Fruit fly (Drosophila melanogaster): ENCODE measurements around the gene CG4318.

CG4318 gene

DNA sequence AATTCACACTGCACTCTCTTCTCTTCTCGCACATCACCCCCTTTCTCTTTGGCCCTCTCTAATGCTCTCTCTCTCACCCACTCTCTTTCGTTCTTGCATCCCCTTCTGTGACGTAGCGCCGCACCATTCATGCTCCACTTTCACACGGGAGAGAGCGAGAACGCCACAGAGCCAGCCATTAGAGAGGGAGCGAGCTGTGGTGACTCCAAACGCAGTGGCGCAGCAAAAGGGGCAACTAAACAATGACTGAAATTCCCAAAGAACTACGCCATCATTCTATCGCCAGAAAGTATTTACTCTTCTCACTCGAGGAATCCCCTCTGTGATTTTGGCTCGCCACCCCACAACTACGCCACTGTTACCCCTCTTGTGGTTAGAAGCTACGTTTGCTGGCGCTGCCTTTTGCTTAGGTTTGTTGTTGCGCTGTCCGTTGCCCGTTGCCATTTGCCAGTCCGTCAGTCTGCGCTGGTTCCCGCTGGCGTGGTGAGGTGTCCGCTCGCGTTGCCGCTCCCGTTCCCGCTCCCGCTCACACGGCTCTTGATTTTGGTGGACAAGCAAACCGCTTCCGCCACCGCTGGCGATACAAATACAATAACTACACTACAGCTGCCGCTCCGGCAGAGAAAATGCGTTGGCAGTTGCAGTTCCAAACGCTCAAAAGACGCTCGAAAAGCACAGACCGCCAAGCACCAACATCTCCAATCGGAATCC, 23.5 kb downstream of the CG4318 start (continued):
- TF ChIP-seq CG5953 (GFP tag; IDR thresholded peaks at IDR 0.05) (peak; percentile 99), Ets65A (GFP tag) (peak; percentile 100), Sry-δ (GFP tag; optimal IDR thresholded peaks at IDR 0.05) (peak; percentile 78), fru (optimal IDR thresholded peaks at IDR 0.05) (peak; percentile 15), CG9817 (tag; optimal IDR thresholded peaks at IDR 0.05) (peak; percentile 99), CG12104 (GFP tag; optimal IDR thresholded peaks at IDR 0.05) (peak; percentile 97), grau (tag; optimal IDR thresholded peaks at IDR 0.05) (peak; percentile 98), klu (GFP tag; IDR thresholded peaks at IDR 0.05) (peak; percentile 98), CG10959 (GFP tag; IDR thresholded peaks at IDR 0.05) (peak; percentile 98), CG1832 (GFP tag; optimal IDR thresholded peaks at IDR 0.05) (peak; percentile 94), inv (GFP tag; IDR thresholded peaks at IDR 0.05; ENCODE audit: partially characterized antibody) (peak; percentile 18; the same call in 1 of the 2 replicates), CG6254 (GFP tag; optimal IDR thresholded peaks at IDR 0.05) (peak; percentile 94), CG11723 (GFP tag; optimal IDR thresholded peaks at IDR 0.05) (peak; percentile 99), maf-S (GFP tag; optimal IDR thresholded peaks at IDR 0.05) (peak; percentile 99), zen (tag; optimal IDR thresholded peaks at IDR 0.05) (peak; percentile 93), nerfin-1 (tag; optimal IDR thresholded peaks at IDR 0.05) (peak; percentile 95), CG11247 (GFP tag; IDR thresholded peaks at IDR 0.05) (peak; percentile 99), CG12071 (GFP tag; optimal IDR thresholded peaks at IDR 0.05) (peak; percentile 99), her (GFP tag; optimal IDR thresholded peaks at IDR 0.05) (peak; percentile 98), CG34224 (GFP tag; IDR thresholded peaks at IDR 0.05; ENCODE audit: partially characterized antibody) (peak; percentile 49; the same call in 1 of the 3 replicates), crp (GFP tag; optimal IDR thresholded peaks at IDR 0.05) (peak in 1 of 2 experiments; percentile 74), CG17328 (GFP tag; IDR thresholded peaks at IDR 0.05) (peak; percentile 99), CG7357 (GFP tag; IDR thresholded peaks at IDR 0.05) (peak; percentile 95), CG2875 (GFP tag; optimal IDR thresholded peaks at IDR 0.05) (peak; percentile 97), Asciz (GFP tag; optimal IDR thresholded peaks at IDR 0.05) (peak; percentile 96), Vsx1 (GFP tag; optimal IDR thresholded peaks at IDR 0.05) (peak; percentile 94), CG10462 (GFP tag; optimal IDR thresholded peaks at IDR 0.05) (peak; percentile 98), ttk (GFP tag; IDR thresholded peaks at IDR 0.05) (peak; percentile 100), Deaf1 (tag; optimal IDR thresholded peaks at IDR 0.05) (peak; percentile 82), ato (GFP tag; IDR thresholded peaks at IDR 0.05; ENCODE audit: partially characterized antibody) (no peak), Dfd (GFP tag; optimal IDR thresholded peaks at IDR 0.05) (no peak), cato (GFP tag; optimal IDR thresholded peaks at IDR 0.05; ENCODE audit: borderline replicate concordance) (peak; percentile 96), Stat92E (GFP tag; optimal IDR thresholded peaks at IDR 0.05) (peak in 1 of 3 experiments; percentile 89), Gug (GFP tag; IDR thresholded peaks at IDR 0.05) (peak; percentile 100), cas (GFP tag; IDR thresholded peaks at IDR 0.05) (peak; percentile 98), CG14710 (tag; optimal IDR thresholded peaks at IDR 0.05) (peak; percentile 93), Dad (GFP tag; optimal IDR thresholded peaks at IDR 0.05) (peak; percentile 99), B-H1 (GFP tag; IDR thresholded peaks at IDR 0.05) (peak; percentile 99), zen2 (GFP tag; IDR thresholded peaks at IDR 0.05; ENCODE audit: partially characterized antibody) (no peak), chm (GFP tag; IDR thresholded peaks at IDR 0.05) (peak; percentile 100), CG17912 (GFP tag; optimal IDR thresholded peaks at IDR 0.05) (peak; percentile 82), wor (GFP tag; IDR thresholded peaks at IDR 0.05) (peak; percentile 97), Doc2 (GFP tag; IDR thresholded peaks at IDR 0.05) (peak; percentile 96), CG10267 (tag; optimal IDR thresholded peaks at IDR 0.05) (peak; percentile 92), CG5180 (GFP tag; optimal IDR thresholded peaks at IDR 0.05) (peak; percentile 93), CG4360 (GFP tag; IDR thresholded peaks at IDR 0.05) (peak; percentile 92), CG13123 (GFP tag; optimal IDR thresholded peaks at IDR 0.05) (peak; percentile 98), CG3847 (GFP tag; IDR thresholded peaks at IDR 0.05) (peak; percentile 99), disco-r (GFP tag; optimal IDR thresholded peaks at IDR 0.05) (peak; percentile 99)
